Worm (Caenorhabditis elegans) whole organism, young adult: ENCODE results near the gene coq-8.

Source experiments
- F33H1.4 ChIP-seq: fragments of 200-800 bp; sonication (Bioruptor generic); IDR thresholded peaks from 2 replicates; pipeline ENCODE4 v1.3.6; 2022; ENCODE audit warnings: missing genetic modification reagents, missing genetic modification characterization, missing compliant biosample characterization
- F49E8.2 ChIP-seq: sonication (generic microtip); optimal IDR thresholded peaks from 3 replicates; lab custom pipeline; 2017; ENCODE audit warnings: missing genetic modification characterization, mild to moderate bottlenecking, missing compliant biosample characterization, antibody characterized with exemption, moderate library complexity; ENCODE audit not compliant: insufficient read depth
- ama-1 ChIP-seq, 3 experiments: fragments of 150-350 bp in 1 of 3; sonication (generic microtip) in 2 of 3; optimal IDR thresholded peaks; 2 replicates each; lab custom pipeline; 2014 to 2018; ENCODE audit warnings: missing biosample characterization in 2 of 3, missing genetic modification characterization in 2 of 3, missing genetic modification reagents in 2 of 3
- ceh-79 ChIP-seq: sonication (generic microtip); optimal IDR thresholded peaks from 2 replicates; lab custom pipeline; 2017; ENCODE audit warnings: mild to moderate bottlenecking, missing genetic modification characterization, missing compliant biosample characterization
- ceh-91 ChIP-seq: fragments of 200-800 bp; sonication (Bioruptor generic); IDR thresholded peaks from 2 replicates; pipeline ENCODE4 v1.3.6; 2022; ENCODE audit warnings: missing genetic modification reagents, missing genetic modification characterization, missing compliant biosample characterization
- hmg-1.2 ChIP-seq: fragments of 200-800 bp; sonication (Bioruptor generic); IDR thresholded peaks from 2 replicates; pipeline ENCODE4 v1.3.6; 2022; ENCODE audit warnings: missing genetic modification reagents, missing genetic modification characterization, missing compliant biosample characterization
- hrde-1 ChIP-seq: sonication (generic microtip); optimal IDR thresholded peaks from 2 replicates; lab custom pipeline; 2016; ENCODE audit warnings: missing genetic modification characterization, mild to moderate bottlenecking, missing compliant biosample characterization, moderate library complexity, missing genotype, missing genetic modification reagents, borderline replicate concordance
- lsl-1 ChIP-seq: fragments of 200-800 bp; sonication (Bioruptor generic); optimal IDR thresholded peaks from 2 replicates; lab custom pipeline; 2018; ENCODE audit warnings: mild to moderate bottlenecking, missing genetic modification characterization, moderate library complexity, missing compliant biosample characterization
- lsy-27 ChIP-seq: sonication (generic microtip); optimal IDR thresholded peaks from 2 replicates; lab custom pipeline; 2017; ENCODE audit warnings: missing genetic modification characterization, mild to moderate bottlenecking, missing compliant biosample characterization, antibody characterized with exemption, missing genotype, borderline replicate concordance; ENCODE audit not compliant: insufficient read depth
- sdz-38 ChIP-seq: sonication (generic microtip); optimal IDR thresholded peaks from 2 replicates; lab custom pipeline; 2016; ENCODE audit warnings: missing genotype, missing genetic modification characterization, missing compliant biosample characterization
- zim-3 ChIP-seq: sonication (generic microtip); optimal IDR thresholded peaks from 2 replicates; lab custom pipeline; 2017; ENCODE audit warnings: mild to moderate bottlenecking, missing genetic modification characterization, moderate library complexity, missing compliant biosample characterization
- ztf-3 ChIP-seq: fragments of 200-800 bp; sonication (Bioruptor generic); optimal IDR thresholded peaks from 2 replicates; lab custom pipeline; 2018; ENCODE audit warnings: mild to moderate bottlenecking, missing genetic modification characterization, missing compliant biosample characterization
- ztf-6 ChIP-seq: fragments of 200-800 bp; sonication (Bioruptor generic); IDR thresholded peaks from 2 replicates; pipeline ENCODE4 v1.3.6; 2022; ENCODE audit warnings: missing genetic modification reagents, missing genetic modification characterization, missing compliant biosample characterization

DNA sequence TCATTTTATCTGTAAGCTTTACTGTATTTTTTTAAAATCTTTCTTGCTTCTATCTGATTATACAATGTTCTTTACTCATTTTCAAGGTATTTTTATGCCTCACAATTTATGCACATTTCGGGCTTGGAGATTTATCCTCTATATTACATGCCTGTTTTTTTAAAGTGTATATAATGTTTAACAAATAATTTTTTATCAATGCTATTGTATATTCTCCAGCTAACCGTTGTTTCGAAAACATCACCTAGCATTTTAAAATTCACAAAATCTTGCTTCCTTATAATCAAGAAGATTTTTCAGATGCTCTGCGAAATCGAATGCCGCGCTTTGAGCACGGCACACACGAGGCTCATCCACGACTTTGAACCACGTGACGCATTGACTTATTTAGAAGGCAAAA, 11.2 kb upstream of the coq-8 start, which contains the start of gene ced-4:
- TF ChIP-seq lsy-27 (tag; lab: Kevin White, UChicago) (no peak), lsl-1 (GFP tag; lab: Kevin White, UChicago) (no peak), ztf-3 (no peak), hmg-1.2 (no peak), sdz-38 (tag; lab: Kevin White, UChicago) (no peak), ceh-91 (GFP tag; lab: Robert Waterston, UW) (no peak), F49E8.2 (tag; lab: Kevin White, UChicago) (no peak), F33H1.4 (GFP tag; lab: Robert Waterston, UW) (no peak), hrde-1 (tag; lab: Kevin White, UChicago) (no peak), ceh-79 (tag; lab: Kevin White, UChicago) (no peak), zim-3 (tag; lab: Kevin White, UChicago) (no peak), ztf-6 (GFP tag; lab: Robert Waterston, UW) (no peak), ama-1 (optimal IDR thresholded peaks at IDR 0.05; lab: Kevin White, UChicago) (no peak), ama-1 (GFP tag; optimal IDR thresholded peaks at IDR 0.05; lab: Kevin White, UChicago) (no peak)
